Worm (Caenorhabditis elegans) whole organism, L3 larva: ENCODE measurements around the gene Y66C5A.2.

ENCODE experiments used
- ama-1 ChIP-seq: fragments of 150-350 bp; optimal IDR thresholded peaks from 2 replicates; lab custom pipeline; 2018
- ceh-9 ChIP-seq: sonication (generic microtip); optimal IDR thresholded peaks from 2 replicates; lab custom pipeline; 2018; ENCODE audit warnings: missing biosample characterization, missing genetic modification characterization
- elt-3 ChIP-seq, 3 experiments: fragments of 150-350 bp in 1 of 3; sonication (generic microtip) in 2 of 3; optimal IDR thresholded peaks; 2 replicates in 2 of 3; 4 replicates in 1 of 3; lab custom pipeline; 2014 to 2017; ENCODE audit warnings: missing biosample characterization in 3 of 3, missing genetic modification characterization in 3 of 3
- fkh-10 ChIP-seq: sonication (generic microtip); optimal IDR thresholded peaks from 2 replicates; lab custom pipeline; 2017; ENCODE audit warnings: missing biosample characterization, missing genetic modification reagents, missing genetic modification characterization
- lin-15B ChIP-seq: fragments of 150-350 bp; optimal IDR thresholded peaks from 2 replicates; lab custom pipeline; 2014; ENCODE audit warnings: missing biosample characterization, missing genetic modification characterization
- mdl-1 ChIP-seq: fragments of 150-350 bp; optimal IDR thresholded peaks from 2 replicates; lab custom pipeline; 2014; ENCODE audit warnings: missing biosample characterization, missing genetic modification characterization
- nfya-1 ChIP-seq: sonication (generic microtip); optimal IDR thresholded peaks from 2 replicates; lab custom pipeline; 2017; ENCODE audit warnings: missing genetic modification characterization, mild to moderate bottlenecking, missing compliant biosample characterization, antibody characterized with exemption, moderate library complexity; ENCODE audit not compliant: insufficient read depth
- nhr-12 ChIP-seq: fragments of 150-350 bp; optimal IDR thresholded peaks from 2 replicates; lab custom pipeline; 2014; ENCODE audit warnings: missing biosample characterization, missing genetic modification characterization
- nhr-237 ChIP-seq: fragments of 150-350 bp; optimal IDR thresholded peaks from 2 replicates; lab custom pipeline; 2014; ENCODE audit warnings: missing biosample characterization, missing genetic modification characterization
- nhr-77 ChIP-seq: fragments of 150-350 bp; optimal IDR thresholded peaks from 2 replicates; lab custom pipeline; 2014; ENCODE audit warnings: missing biosample characterization, missing genetic modification characterization
- pha-4 ChIP-seq: fragments of 150-350 bp; optimal IDR thresholded peaks from 2 replicates; lab custom pipeline; 2014; ENCODE audit warnings: missing biosample characterization, missing genetic modification reagents, missing genetic modification characterization
- zag-1 ChIP-seq: fragments of 150-350 bp; optimal IDR thresholded peaks from 2 replicates; lab custom pipeline; 2014; ENCODE audit warnings: missing biosample characterization, missing genetic modification characterization
- ztf-11 ChIP-seq: fragments of 150-350 bp; optimal IDR thresholded peaks from 2 replicates; lab custom pipeline; 2014; ENCODE audit warnings: missing biosample characterization, missing genetic modification characterization
- ztf-4 ChIP-seq: fragments of 150-350 bp; optimal IDR thresholded peaks from 2 replicates; lab custom pipeline; 2014; ENCODE audit warnings: missing biosample characterization, missing genetic modification characterization

DNA sequence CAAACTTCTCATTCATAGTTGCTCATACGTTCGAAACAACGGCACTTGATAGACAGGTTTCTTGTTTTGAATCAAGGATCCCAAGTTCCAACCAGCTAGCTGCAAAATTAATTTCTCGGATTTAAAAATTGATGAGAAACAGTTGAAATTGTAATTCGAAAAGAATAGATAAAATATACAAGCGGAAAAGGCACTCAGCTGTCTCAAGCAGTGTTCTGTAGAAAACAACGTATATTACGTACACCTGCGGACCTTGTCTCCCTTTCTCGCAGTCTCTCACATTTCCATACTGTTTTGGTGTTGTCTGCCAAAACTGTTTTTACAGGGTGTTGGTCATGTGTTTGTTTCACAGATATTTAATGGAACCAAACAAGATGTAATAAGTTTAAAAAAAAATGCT lies 44.9 kb upstream of the Y66C5A.2 start, which contains the start of gene F23D12.10:
- TF ChIP-seq ceh-9 (tag; lab: Kevin White, UChicago) (no peak), ama-1 (no peak), nhr-237 (tag; lab: Kevin White, UChicago) (no peak), elt-3 (tag; optimal IDR thresholded peaks at IDR 0.05; lab: Kevin White, UChicago) (no peak), ztf-11 (tag; lab: Kevin White, UChicago) (no peak), ztf-4 (tag; lab: Kevin White, UChicago) (no peak), lin-15B (tag; lab: Kevin White, UChicago) (no peak), nhr-12 (tag; lab: Kevin White, UChicago) (no peak), mdl-1 (tag; lab: Kevin White, UChicago) (no peak), nhr-77 (tag; lab: Kevin White, UChicago) (no peak), zag-1 (tag; lab: Kevin White, UChicago) (no peak), nfya-1 (tag; lab: Kevin White, UChicago) (no peak), pha-4 (tag; lab: Kevin White, UChicago) (no peak), fkh-10 (no peak)
